Worm (Caenorhabditis elegans) whole organism, midembryonic: ENCODE measurements around the gene sru-22.

Experiments
- T22C8.4 ChIP-seq: fragments of 200-800 bp; sonication (Bioruptor generic); IDR thresholded peaks from 2 replicates; pipeline ENCODE4 v1.3.6; 2022; ENCODE audit warnings: missing genetic modification characterization, missing compliant biosample characterization
- cog-1 ChIP-seq: sonication (generic microtip); optimal IDR thresholded peaks from 2 replicates; lab custom pipeline; 2016; ENCODE audit warnings: missing genetic modification characterization, missing compliant biosample characterization
- flt-1 ChIP-seq: fragments of 200-800 bp; sonication (Bioruptor generic); IDR thresholded peaks from 2 replicates; pipeline ENCODE4 v1.3.6; 2022; ENCODE audit warnings: missing genetic modification characterization, missing compliant biosample characterization
- klf-2 ChIP-seq: fragments of 200-800 bp; sonication (Bioruptor generic); conservative IDR thresholded peaks from 2 replicates; pipeline ENCODE4 v1.3.6; 2022; ENCODE audit warnings: missing genetic modification reagents, missing genetic modification characterization, missing compliant biosample characterization
- med-1 ChIP-seq: sonication (generic microtip); optimal IDR thresholded peaks from 2 replicates; lab custom pipeline; 2017; ENCODE audit warnings: missing genetic modification characterization, mild to moderate bottlenecking, missing compliant biosample characterization, antibody characterized with exemption, missing genetic modification reagents; ENCODE audit not compliant: insufficient read depth
- ref-1 ChIP-seq: fragments of 200-800 bp; sonication (Bioruptor generic); conservative IDR thresholded peaks from 2 replicates; pipeline ENCODE4 v1.3.6; 2022; ENCODE audit warnings: missing genetic modification reagents, missing genetic modification characterization, missing compliant biosample characterization
- tab-1 ChIP-seq: fragments of 200-800 bp; sonication (Bioruptor generic); IDR thresholded peaks from 2 replicates; pipeline ENCODE4 v1.3.6; 2022; ENCODE audit warnings: missing genetic modification characterization, missing compliant biosample characterization
- ztf-23 ChIP-seq: fragments of 200-800 bp; sonication (Bioruptor generic); IDR thresholded peaks from 2 replicates; pipeline ENCODE4 v1.3.6; 2022; ENCODE audit warnings: missing genetic modification reagents, missing genetic modification characterization, missing compliant biosample characterization
- ztf-29 ChIP-seq: fragments of 200-800 bp; sonication (Bioruptor generic); IDR thresholded peaks from 2 replicates; pipeline ENCODE4 v1.3.6; 2022; ENCODE audit warnings: missing genetic modification reagents, missing genetic modification characterization, missing compliant biosample characterization

The sru-22 gene

DNA sequence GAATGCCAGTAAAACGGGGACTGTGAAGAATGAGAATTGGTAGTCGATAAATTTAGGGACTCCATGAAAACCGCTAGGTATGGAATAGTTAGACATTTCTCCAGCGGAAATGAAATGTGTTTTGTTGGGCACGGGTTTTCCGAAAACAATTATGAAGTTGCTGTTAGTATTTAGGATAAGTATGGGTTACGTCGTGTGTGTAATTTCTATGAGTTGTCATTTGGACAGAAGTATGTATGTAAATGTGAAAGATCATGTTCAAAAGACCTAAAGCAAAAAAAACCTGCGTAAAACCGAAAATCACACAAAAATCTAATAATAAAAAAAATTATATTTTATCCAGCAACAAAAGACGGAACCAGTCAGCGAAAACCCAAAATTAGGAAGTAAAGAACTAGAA lies 2.3 kb downstream of the sru-22 start, which contains the start of gene sru-23:
sru-23 (minus strand) TSS at position 101 of the 400 bp plus-strand sequence.
- TF ChIP-seq klf-2 (GFP tag; lab: Robert Waterston, UW), result no peak
- TF ChIP-seq ztf-29, result no peak
- TF ChIP-seq tab-1 (GFP tag; lab: Robert Waterston, UW), result no peak
- TF ChIP-seq cog-1 (tag; lab: Kevin White, UChicago), result no peak
- no peak for TF ChIP-seq flt-1 (GFP tag; lab: Robert Waterston, UW)

DNA sequence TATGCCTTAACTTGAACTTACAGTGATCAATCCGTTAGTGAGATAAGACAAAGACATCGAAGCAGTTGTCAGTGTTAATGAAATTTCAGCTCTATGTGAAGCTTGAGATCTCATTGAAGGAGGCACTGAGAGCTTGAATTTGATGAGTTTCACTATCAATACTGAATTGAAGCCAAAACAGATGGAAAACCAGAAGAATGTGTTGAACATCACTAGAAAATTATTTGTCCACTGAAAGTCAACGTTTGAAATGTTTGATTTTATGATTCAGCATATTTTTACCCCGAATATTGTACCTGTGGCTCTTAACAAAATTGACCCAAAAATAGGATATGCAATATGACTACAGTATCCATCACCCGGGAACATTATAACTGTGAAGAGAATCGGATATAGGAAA lies 3.9 kb downstream of the sru-22 start:
- TF ChIP-seq ztf-29 (no peak), cog-1 (tag; lab: Kevin White, UChicago) (no peak), med-1 (GFP tag; lab: Kevin White, UChicago) (no peak), flt-1 (GFP tag; lab: Robert Waterston, UW) (no peak), klf-2 (GFP tag; lab: Robert Waterston, UW) (no peak), tab-1 (GFP tag; lab: Robert Waterston, UW) (no peak), T22C8.4 (no peak), ztf-23 (GFP tag; lab: Robert Waterston, UW) (no peak), ref-1 (GFP tag; lab: Robert Waterston, UW) (no peak)

DNA sequence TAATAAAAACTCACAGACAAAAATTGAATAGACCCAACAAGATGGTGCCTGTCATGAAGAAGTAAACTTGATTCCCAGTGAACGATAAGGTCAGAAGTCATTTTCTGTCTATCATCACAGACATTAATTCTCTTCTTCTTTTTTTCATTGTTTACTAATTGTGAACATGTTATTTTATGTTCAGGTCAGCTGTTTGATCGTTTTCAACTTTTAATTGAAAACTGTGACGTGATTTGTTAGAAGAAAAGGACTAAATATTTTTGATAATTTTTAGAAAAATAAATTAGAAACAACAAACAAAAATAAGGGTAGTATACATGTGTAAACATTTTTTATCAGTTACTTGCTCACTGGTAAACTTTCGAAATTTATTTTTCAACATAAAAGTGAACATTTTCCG lies 5.1 kb downstream of the sru-22 start, which contains the start of gene F36G9.7:
F36G9.7 (minus strand) TSS at position 101 of the 400 bp plus-strand sequence.
- TF ChIP-seq T22C8.4, result no peak
- no peak for TF ChIP-seq ref-1 (GFP tag; lab: Robert Waterston, UW)
- TF ChIP-seq flt-1 (GFP tag; lab: Robert Waterston, UW), result no peak
- no peak for TF ChIP-seq cog-1 (tag; lab: Kevin White, UChicago)
- TF ChIP-seq tab-1 (GFP tag; lab: Robert Waterston, UW), result no peak
- no peak for TF ChIP-seq ztf-23 (GFP tag; lab: Robert Waterston, UW)
- TF ChIP-seq ztf-29, result no peak
- TF ChIP-seq klf-2 (GFP tag; lab: Robert Waterston, UW), result no peak
- TF ChIP-seq med-1 (GFP tag; lab: Kevin White, UChicago), result no peak

DNA sequence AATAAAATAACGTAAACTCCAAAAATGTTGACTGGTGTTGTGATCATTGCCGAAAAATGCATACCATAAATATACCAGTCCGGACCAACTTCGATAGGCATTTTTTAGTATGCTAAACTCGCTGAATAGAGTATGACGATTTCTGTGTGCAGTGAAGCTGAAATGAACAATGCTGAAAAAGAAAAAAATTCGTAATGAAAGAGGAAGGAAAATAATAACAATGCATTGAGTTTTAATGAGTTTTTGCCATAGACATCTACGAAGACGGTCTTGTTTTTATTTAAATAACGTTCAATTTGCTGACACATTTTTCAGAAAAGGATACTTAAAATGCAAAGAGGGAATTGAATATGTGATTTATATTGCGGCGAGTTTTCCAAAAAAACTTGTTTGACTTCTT lies 7.2 kb downstream of the sru-22 start, which contains the start of gene sri-1:
sri-1 (minus strand) TSS at position 101 of the 400 bp plus-strand sequence.
- TF ChIP-seq tab-1 (GFP tag; lab: Robert Waterston, UW) (no peak), T22C8.4 (no peak), ztf-29 (no peak), flt-1 (GFP tag; lab: Robert Waterston, UW) (no peak), ztf-23 (GFP tag; lab: Robert Waterston, UW) (no peak), klf-2 (GFP tag; lab: Robert Waterston, UW) (no peak), med-1 (GFP tag; lab: Kevin White, UChicago) (no peak), ref-1 (GFP tag; lab: Robert Waterston, UW) (no peak), cog-1 (tag; lab: Kevin White, UChicago) (no peak)

DNA sequence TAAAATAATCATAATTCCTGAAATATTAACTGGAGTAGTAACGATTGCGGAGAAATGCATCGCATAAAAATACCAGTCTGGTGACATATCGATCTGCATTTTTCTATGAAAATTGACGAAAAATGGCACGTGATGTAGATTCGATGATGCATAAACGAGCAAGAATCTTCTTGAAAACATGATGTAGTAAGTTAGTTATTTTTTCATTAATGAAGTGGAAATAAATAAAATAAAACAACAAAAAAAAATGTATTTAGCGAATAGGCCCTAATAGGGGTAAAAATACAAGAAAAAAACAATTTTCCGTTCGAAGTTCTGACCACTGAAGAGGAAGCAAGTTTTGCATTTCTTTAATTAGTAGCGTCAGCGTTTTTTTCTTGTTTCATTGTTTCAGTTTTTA lies 9.6 kb downstream of the sru-22 start, which contains the start of gene sri-2:
sri-2 (minus strand) TSS at position 101 of the 400 bp plus-strand sequence.
- TF ChIP-seq med-1 (GFP tag; lab: Kevin White, UChicago) (no peak), T22C8.4 (no peak), cog-1 (tag; lab: Kevin White, UChicago) (no peak), tab-1 (GFP tag; lab: Robert Waterston, UW) (no peak), ztf-23 (GFP tag; lab: Robert Waterston, UW) (no peak), flt-1 (GFP tag; lab: Robert Waterston, UW) (no peak), ref-1 (GFP tag; lab: Robert Waterston, UW) (no peak), ztf-29 (no peak), klf-2 (GFP tag; lab: Robert Waterston, UW) (no peak)

ce11 chrV:15959456-15959855 lies 15.3 kb downstream of the sru-22 start:
- TF ChIP-seq flt-1 (GFP tag; lab: Robert Waterston, UW), result no peak
- no peak for TF ChIP-seq ztf-23 (GFP tag; lab: Robert Waterston, UW)
- TF ChIP-seq med-1 (GFP tag; lab: Kevin White, UChicago), result no peak
- no peak for TF ChIP-seq ztf-29
- TF ChIP-seq T22C8.4, result no peak
- no peak for TF ChIP-seq tab-1 (GFP tag; lab: Robert Waterston, UW)
- TF ChIP-seq ref-1 (GFP tag; lab: Robert Waterston, UW), result no peak
- TF ChIP-seq cog-1 (tag; lab: Kevin White, UChicago), result no peak
- TF ChIP-seq klf-2 (GFP tag; lab: Robert Waterston, UW), result no peak

ce11 chrV:15957098-15957497 lies 17.6 kb downstream of the sru-22 start, which contains the start of gene F36G9.3:
TSS of gene F36G9.3 (plus strand) at chrV:15957398.
- TF ChIP-seq ztf-29 (no peak), cog-1 (tag; lab: Kevin White, UChicago) (no peak), med-1 (GFP tag; lab: Kevin White, UChicago) (no peak), klf-2 (GFP tag; lab: Robert Waterston, UW) (no peak), tab-1 (GFP tag; lab: Robert Waterston, UW) (no peak), ref-1 (GFP tag; lab: Robert Waterston, UW) (no peak), ztf-23 (GFP tag; lab: Robert Waterston, UW) (no peak), T22C8.4 (no peak), flt-1 (GFP tag; lab: Robert Waterston, UW) (no peak)

- TF ChIP-seq klf-2 (GFP tag; lab: Robert Waterston, UW) (no peak), ztf-23 (GFP tag; lab: Robert Waterston, UW) (no peak), tab-1 (GFP tag; lab: Robert Waterston, UW) (no peak), cog-1 (tag; lab: Kevin White, UChicago) (no peak), T22C8.4 (no peak), flt-1 (GFP tag; lab: Robert Waterston, UW) (no peak), ref-1 (GFP tag; lab: Robert Waterston, UW) (no peak), ztf-29 (no peak), med-1 (GFP tag; lab: Kevin White, UChicago) (no peak)
Measured at ce11 chrV:15955497-15955896, 19.2 kb downstream of the sru-22 start, which contains the start of gene srh-186. TSS of gene srh-186 (plus strand) at chrV:15955797.

DNA sequence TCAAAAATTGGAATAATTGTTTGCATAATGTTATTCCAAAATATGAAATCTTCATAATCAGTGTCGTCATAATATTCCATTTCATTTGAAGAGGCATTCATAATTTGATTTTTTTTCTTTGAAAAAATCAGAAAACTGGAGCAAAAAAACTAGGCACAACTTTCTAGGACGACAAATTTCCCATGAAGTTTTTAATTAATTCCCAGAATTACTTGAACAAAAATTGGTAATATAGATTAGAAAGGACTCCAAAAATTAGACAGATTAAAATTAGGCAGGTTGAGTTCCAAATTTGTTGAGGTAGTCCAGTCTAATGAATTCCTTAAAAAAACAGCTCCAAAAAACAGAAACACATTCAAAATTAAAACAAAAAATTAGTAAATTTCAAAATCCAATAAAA lies 19.8 kb downstream of the sru-22 start, which contains the start of gene srw-57:
srw-57 (minus strand) TSS at position 101 of the 400 bp plus-strand sequence.
- TF ChIP-seq flt-1 (GFP tag; lab: Robert Waterston, UW) (no peak), tab-1 (GFP tag; lab: Robert Waterston, UW) (no peak), cog-1 (tag; lab: Kevin White, UChicago) (no peak), med-1 (GFP tag; lab: Kevin White, UChicago) (no peak), ztf-23 (GFP tag; lab: Robert Waterston, UW) (no peak), ref-1 (GFP tag; lab: Robert Waterston, UW) (no peak), ztf-29 (no peak)
